Worm (Caenorhabditis elegans): Measurements from ENCODE around the gene dhc-4.

DNA sequence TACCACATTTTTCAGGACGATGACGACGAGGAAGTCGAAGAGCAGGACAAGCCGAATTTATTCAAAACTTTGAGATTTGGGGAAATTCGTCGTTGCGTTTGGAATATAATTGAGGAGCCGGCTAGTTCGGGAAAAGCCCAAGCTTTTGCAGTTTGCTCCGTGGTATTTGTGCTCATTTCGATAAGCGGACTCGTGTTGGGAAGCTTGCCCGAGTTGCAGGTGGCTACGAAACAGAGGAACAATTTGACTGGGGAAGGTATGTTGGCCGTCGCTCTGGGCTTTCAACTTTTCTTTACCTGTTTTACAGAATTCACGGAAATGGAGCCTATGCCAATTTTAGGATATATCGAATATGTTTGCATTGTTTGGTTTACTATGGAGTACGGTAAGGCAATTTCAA is 52.5 kb downstream of the dhc-4 start:
- TF ChIP-seq ztf-11 (tag; optimal IDR thresholded peaks at IDR 0.05) (no peak), nhr-10 (tag; optimal IDR thresholded peaks at IDR 0.05) (no peak), Y55F3AM.14 (GFP tag; optimal IDR thresholded peaks at IDR 0.05) (no peak), ceh-82 (tag; optimal IDR thresholded peaks at IDR 0.05) (no peak), aly-2 (tag; optimal IDR thresholded peaks at IDR 0.05) (no peak), zag-1 (tag; optimal IDR thresholded peaks at IDR 0.05) (no peak), dmd-4 (tag; optimal IDR thresholded peaks at IDR 0.05) (no peak)
